Worm (Caenorhabditis elegans) whole organism, L4 larva: Measurements from ENCODE around the gene bus-8A.

Experiments
- ZK337.2 ChIP-seq: fragments of 200-800 bp; sonication (Bioruptor generic); IDR thresholded peaks from 2 replicates; pipeline ENCODE4 v1.3.6; 2022; ENCODE audit warnings: missing genetic modification reagents, missing genetic modification characterization, missing compliant biosample characterization
- ZK546.5 ChIP-seq, 2 experiments: sonication (generic microtip); optimal IDR thresholded peaks; 2 replicates each; lab custom pipeline; 2017; ENCODE audit warnings: missing biosample characterization in 2 of 2, missing genetic modification characterization in 2 of 2
- ceh-44 ChIP-seq: fragments of 200-800 bp; sonication (Bioruptor generic); IDR thresholded peaks from 2 replicates; pipeline ENCODE4 v1.3.6; 2022; ENCODE audit warnings: missing genetic modification reagents, missing genetic modification characterization, missing compliant biosample characterization
- ces-1 ChIP-seq: fragments of 150-350 bp; sonication (generic microtip); optimal IDR thresholded peaks from 4 replicates; lab custom pipeline; 2014; ENCODE audit warnings: missing biosample characterization, missing genetic modification reagents, missing genetic modification characterization
- dmd-8 ChIP-seq: fragments of 200-800 bp; sonication (Bioruptor generic); IDR thresholded peaks from 2 replicates; pipeline ENCODE4 v1.3.6; 2022; ENCODE audit warnings: missing genetic modification characterization, missing compliant biosample characterization
- fkh-10 ChIP-seq: fragments of 150-350 bp; optimal IDR thresholded peaks from 2 replicates; lab custom pipeline; 2014; ENCODE audit warnings: missing biosample characterization, missing genetic modification reagents, missing genetic modification characterization
- fos-1 ChIP-seq: fragments of 150-350 bp; optimal IDR thresholded peaks from 2 replicates; lab custom pipeline; 2014; ENCODE audit warnings: missing biosample characterization, missing genetic modification characterization
- lsy-2 ChIP-seq, 2 experiments: fragments of 150-350 bp in 1 of 2; sonication (generic microtip) in 1 of 2; optimal IDR thresholded peaks; 2 replicates each; lab custom pipeline; 2014 to 2017; ENCODE audit warnings: missing biosample characterization in 2 of 2, missing genetic modification characterization in 2 of 2
- nhr-11 ChIP-seq: fragments of 150-350 bp; optimal IDR thresholded peaks from 2 replicates; lab custom pipeline; 2014; ENCODE audit warnings: missing biosample characterization, missing genetic modification characterization
- nhr-237 ChIP-seq: sonication (generic microtip); optimal IDR thresholded peaks from 2 replicates; lab custom pipeline; 2017; ENCODE audit warnings: missing biosample characterization, missing genetic modification characterization
- pha-4 ChIP-seq, 2 experiments: fragments of 150-350 bp in 1 of 2; fragments of 200-800 bp in 1 of 2; sonication (Bioruptor generic) in 1 of 2; IDR thresholded peaks in 1 of 2; optimal IDR thresholded peaks in 1 of 2; 2 replicates each; pipeline versions ENCODE4 v1.3.6 to Lab custom; 2014 to 2022; ENCODE audit warnings: missing genetic modification characterization in 2 of 2, missing genetic modification reagents in 2 of 2, missing biosample characterization in 1 of 2, missing compliant biosample characterization in 1 of 2
- snpc-4 ChIP-seq: fragments of 150-350 bp; optimal IDR thresholded peaks from 2 replicates; lab custom pipeline; 2014; ENCODE audit warnings: missing biosample characterization, missing genetic modification characterization
- tra-1 ChIP-seq: fragments of 200-800 bp; sonication (Bioruptor generic); IDR thresholded peaks from 2 replicates; pipeline ENCODE4 v1.3.6; 2022; ENCODE audit warnings: missing genetic modification reagents, missing genetic modification characterization, missing compliant biosample characterization

DNA sequence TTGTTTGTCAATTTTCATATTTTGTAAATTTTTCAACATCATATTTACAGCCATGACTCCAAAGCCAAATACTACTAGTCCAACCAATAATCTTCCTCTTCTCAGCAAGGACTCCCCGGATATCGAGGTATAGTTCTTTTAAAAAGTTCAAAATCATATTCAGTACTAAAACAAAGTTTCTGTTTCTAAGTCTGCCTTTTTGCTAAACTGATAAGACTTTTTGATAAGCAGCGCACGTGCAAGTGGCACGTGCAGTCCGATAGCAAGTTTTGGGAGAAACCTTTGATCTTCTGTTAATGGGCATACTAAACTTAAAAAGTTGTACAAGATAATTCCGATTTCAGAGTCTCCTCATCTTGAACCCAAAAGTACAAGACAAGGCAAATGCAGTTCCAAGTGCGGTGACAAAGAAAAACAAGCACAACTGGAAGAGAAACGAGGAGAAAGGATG is 24.9 kb upstream of the bus-8A start, which contains the start of gene dpyd-1:
- TF ChIP-seq nhr-11 (tag; lab: Kevin White, UChicago) (no peak), ZK546.5 (tag; optimal IDR thresholded peaks at IDR 0.05; lab: Kevin White, UChicago) (no peak), pha-4 (GFP tag; IDR thresholded peaks at IDR 0.05; lab: Robert Waterston, UW) (no peak), pha-4 (tag; optimal IDR thresholded peaks at IDR 0.05; lab: Kevin White, UChicago) (no peak), snpc-4 (tag; lab: Kevin White, UChicago) (no peak), nhr-237 (tag; lab: Kevin White, UChicago) (no peak), fkh-10 (GFP tag; lab: Kevin White, UChicago) (no peak), tra-1 (GFP tag; lab: Robert Waterston, UW) (peak; percentile 63), lsy-2 (tag; optimal IDR thresholded peaks at IDR 0.05; lab: Kevin White, UChicago) (no peak), ceh-44 (no peak), dmd-8 (GFP tag; lab: Robert Waterston, UW) (no peak), ces-1 (GFP tag; lab: Kevin White, UChicago) (no peak), ZK337.2 (GFP tag; lab: Robert Waterston, UW) (no peak), fos-1 (tag; lab: Kevin White, UChicago) (no peak)
